Worm (Caenorhabditis elegans) whole organism, midembryonic: ENCODE measurements around the gene W04B5.3.

ENCODE experiments used
- T22C8.4 ChIP-seq: fragments of 200-800 bp; sonication (Bioruptor generic); IDR thresholded peaks from 2 replicates; pipeline ENCODE4 v1.3.6; 2022; ENCODE audit warnings: missing genetic modification characterization, missing compliant biosample characterization
- flt-1 ChIP-seq: fragments of 200-800 bp; sonication (Bioruptor generic); IDR thresholded peaks from 2 replicates; pipeline ENCODE4 v1.3.6; 2022; ENCODE audit warnings: missing genetic modification characterization, missing compliant biosample characterization
- med-1 ChIP-seq: sonication (generic microtip); optimal IDR thresholded peaks from 2 replicates; lab custom pipeline; 2017; ENCODE audit warnings: missing genetic modification characterization, mild to moderate bottlenecking, missing compliant biosample characterization, antibody characterized with exemption, missing genetic modification reagents; ENCODE audit not compliant: insufficient read depth

DNA sequence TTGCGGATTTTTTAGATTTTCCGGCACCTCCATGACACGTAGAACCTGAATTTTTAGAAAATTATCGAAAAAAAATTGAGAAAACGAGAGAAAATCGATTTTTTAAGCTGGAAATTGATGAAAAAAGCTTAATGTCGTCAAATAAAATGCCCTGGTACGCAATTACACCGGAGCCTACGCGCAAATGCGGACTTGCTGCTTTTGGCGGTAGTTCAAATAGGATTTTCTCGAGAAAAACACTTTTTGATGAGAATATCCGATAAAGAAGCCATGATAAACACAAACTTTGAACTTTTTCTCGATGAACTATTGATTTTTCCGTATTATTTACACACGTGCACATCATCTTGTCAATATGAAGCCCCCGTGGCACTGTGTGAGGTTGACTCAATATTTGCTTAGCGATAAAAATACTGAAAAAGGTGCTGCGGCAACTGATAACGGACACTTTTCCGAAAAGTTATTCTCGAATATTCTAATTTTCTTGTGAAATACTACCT lies at the start of gene W04B5.3, which contains the start of gene W04B5.5:
- no peak for TF ChIP-seq T22C8.4 (GFP tag; lab: Robert Waterston, UW)
- no peak for TF ChIP-seq med-1 (GFP tag; lab: Kevin White, UChicago)
- no peak for TF ChIP-seq flt-1
